Worm (Caenorhabditis elegans): Measurements from ENCODE around the gene her-1.

ce11 chrV:9713532-9713931 is 16.7 kb downstream of the her-1 start, which contains the start of gene F40F9.10:
- no peak for TF ChIP-seq mep-1 (tag; optimal IDR thresholded peaks at IDR 0.05)
- no peak for TF ChIP-seq unc-130 (GFP tag; optimal IDR thresholded peaks at IDR 0.05)
- no peak for TF ChIP-seq ceh-28 (tag; optimal IDR thresholded peaks at IDR 0.05)
- no peak for TF ChIP-seq madf-9 (GFP tag; conservative IDR thresholded peaks at IDR 0.05)
- no peak for TF ChIP-seq lim-7 (GFP tag; IDR thresholded peaks at IDR 0.05)
- TF ChIP-seq ceh-82 (tag; optimal IDR thresholded peaks at IDR 0.05), result no peak
- TF ChIP-seq nhr-41 (GFP tag; IDR thresholded peaks at IDR 0.05), result no peak
- TF ChIP-seq F10B5.3 (tag; optimal IDR thresholded peaks at IDR 0.05), result no peak
- TF ChIP-seq hlh-11 (tag; optimal IDR thresholded peaks at IDR 0.05), result no peak
- TF ChIP-seq spr-1 (tag; optimal IDR thresholded peaks at IDR 0.05), result no peak
- TF ChIP-seq ceh-32 (tag; optimal IDR thresholded peaks at IDR 0.05; ENCODE audit: poor library complexity), result no peak
- no peak for TF ChIP-seq ceh-44 (GFP tag; IDR thresholded peaks at IDR 0.05)
- no peak for TF ChIP-seq daf-19 (GFP tag; conservative IDR thresholded peaks at IDR 0.05)
- TF ChIP-seq nhr-25 (tag; optimal IDR thresholded peaks at IDR 0.05; ENCODE audit: borderline replicate concordance, insufficient read depth), result no peak
